Worm (Caenorhabditis elegans) whole organism, L1 larva: ENCODE measurements around the gene srg-4.

Experiments
- alr-1 ChIP-seq: fragments of 200-800 bp; sonication (Bioruptor generic); optimal IDR thresholded peaks from 2 replicates; lab custom pipeline; 2018; ENCODE audit warnings: borderline replicate concordance, mild to moderate bottlenecking, missing genetic modification characterization, missing compliant biosample characterization
- elt-3 ChIP-seq, 6 experiments: fragments of 150-350 bp in 1 of 6; sonication (generic microtip); optimal IDR thresholded peaks; 2 replicates each; lab custom pipeline; 2017 to 2018; ENCODE audit warnings: missing biosample characterization in 6 of 6, missing genetic modification characterization in 6 of 6, inconsistent platforms in 1 of 6
- fkh-10 ChIP-seq: sonication (generic microtip); optimal IDR thresholded peaks from 2 replicates; lab custom pipeline; 2017; ENCODE audit warnings: missing biosample characterization, missing genetic modification reagents, missing genetic modification characterization
- nhr-11 ChIP-seq: fragments of 150-350 bp; optimal IDR thresholded peaks from 2 replicates; lab custom pipeline; 2014; ENCODE audit warnings: missing biosample characterization, missing genetic modification characterization
- nhr-28 ChIP-seq: fragments of 150-350 bp; optimal IDR thresholded peaks from 2 replicates; lab custom pipeline; 2014; ENCODE audit warnings: missing biosample characterization, missing genetic modification characterization
- pqm-1 ChIP-seq: sonication (generic microtip); optimal IDR thresholded peaks from 3 replicates; lab custom pipeline; 2017; ENCODE audit warnings: missing biosample characterization, missing genetic modification characterization
- skn-1 ChIP-seq: fragments of 150-350 bp; optimal IDR thresholded peaks from 2 replicates; lab custom pipeline; 2014; ENCODE audit warnings: missing biosample characterization, missing genetic modification characterization
- ztf-4 ChIP-seq: fragments of 150-350 bp; optimal IDR thresholded peaks from 2 replicates; lab custom pipeline; 2014; ENCODE audit warnings: missing biosample characterization, missing genetic modification characterization

ce11 chrIII:6221403-6221802, 40.5 kb downstream of the srg-4 start:
- TF ChIP-seq elt-3 (tag; optimal IDR thresholded peaks at IDR 0.05; lab: Kevin White, UChicago) (no peak), fkh-10 (GFP tag; lab: Kevin White, UChicago) (no peak), ztf-4 (tag; lab: Kevin White, UChicago) (no peak), skn-1 (tag; lab: Kevin White, UChicago) (no peak), nhr-28 (no peak), pqm-1 (tag; lab: Kevin White, UChicago) (no peak), alr-1 (tag; lab: Kevin White, UChicago) (no peak), nhr-11 (tag; lab: Kevin White, UChicago) (no peak)
